Fruit fly (Drosophila melanogaster) whole organism, embryonic: ENCODE results near the gene Cyp4ac2.
A peak's percentile ranks its signal among the peaks of the same experiment; 100 is the strongest.

Experiments used
- Adf1 ChIP-seq: fragments of 200-800 bp; sonication (Bioruptor generic); IDR thresholded peaks from 2 replicates; pipeline ENCODE4 v1.3.6; 2022; ENCODE audit warnings: missing biosample characterization, missing genetic modification characterization
- Antp ChIP-seq: fragments of 200-800 bp; sonication (Bioruptor generic); optimal IDR thresholded peaks from 3 replicates; lab custom pipeline; 2016; ENCODE audit warnings: missing biosample characterization, missing genetic modification characterization
- Awh ChIP-seq: fragments of 200-800 bp; sonication (Bioruptor generic); IDR thresholded peaks from 2 replicates; pipeline ENCODE4, ENCODE4 v1.3.6; 2022; ENCODE audit warnings: missing biosample characterization, missing genetic modification characterization
- B-H2 ChIP-seq: fragments of 200-800 bp; sonication (Bioruptor generic); optimal IDR thresholded peaks from 2 replicates; lab custom pipeline; 2018; ENCODE audit warnings: missing biosample characterization, mild to moderate bottlenecking, missing genetic modification characterization
- CG1024 ChIP-seq: fragments of 200-800 bp; sonication (Bioruptor generic); IDR thresholded peaks from 2 replicates; pipeline ENCODE4 v1.3.6; 2022; ENCODE audit warnings: missing biosample characterization, missing genetic modification characterization
- CG11504 ChIP-seq: fragments of 200-800 bp; sonication (Bioruptor generic); optimal IDR thresholded peaks from 3 replicates; lab custom pipeline; 2019; ENCODE audit warnings: missing biosample characterization, mild to moderate bottlenecking, missing genetic modification characterization, moderate library complexity
- CG12219 ChIP-seq: fragments of 200-800 bp; sonication (Bioruptor generic); optimal IDR thresholded peaks from 3 replicates; lab custom pipeline; 2018; ENCODE audit warnings: missing biosample characterization, mild to moderate bottlenecking, missing genetic modification characterization
- CG12659 ChIP-seq: fragments of 200-800 bp; sonication (Bioruptor generic); optimal IDR thresholded peaks from 3 replicates; lab custom pipeline; 2017; ENCODE audit warnings: mild to moderate bottlenecking, missing biosample characterization, missing genetic modification reagents, missing genetic modification characterization
- CG1529 ChIP-seq: fragments of 200-800 bp; sonication (Bioruptor generic); optimal IDR thresholded peaks from 3 replicates; lab custom pipeline; 2018; ENCODE audit warnings: missing biosample characterization, missing genetic modification characterization
- CG17361 ChIP-seq: fragments of 200-800 bp; sonication (Bioruptor generic); IDR thresholded peaks from 3 replicates; pipeline ENCODE4 v1.3.6; 2022; ENCODE audit warnings: missing biosample characterization, missing genetic modification characterization
- CG2202 ChIP-seq: fragments of 200-800 bp; sonication (Bioruptor generic); optimal IDR thresholded peaks from 2 replicates; lab custom pipeline; 2018; ENCODE audit warnings: missing biosample characterization, mild to moderate bottlenecking, missing genetic modification characterization
- CG2875 ChIP-seq: fragments of 200-800 bp; sonication (Bioruptor generic); optimal IDR thresholded peaks from 2 replicates; lab custom pipeline; 2017; ENCODE audit warnings: missing biosample characterization, mild to moderate bottlenecking, missing genetic modification characterization, missing genetic modification reagents
- CG30431 ChIP-seq: fragments of 200-800 bp; sonication (Bioruptor generic); optimal IDR thresholded peaks from 2 replicates; lab custom pipeline; 2017; ENCODE audit warnings: missing biosample characterization, missing genetic modification characterization
- CG31441 ChIP-seq: fragments of 200-800 bp; sonication (Bioruptor generic); IDR thresholded peaks from 2 replicates; pipeline ENCODE4 v1.3.6; 2022; ENCODE audit warnings: missing biosample characterization, missing genetic modification characterization
- CG42726 ChIP-seq: fragments of 200-800 bp; sonication (Bioruptor generic); IDR thresholded peaks from 2 replicates; pipeline ENCODE4 v1.3.6; 2022; ENCODE audit warnings: missing biosample characterization, missing genetic modification characterization; ENCODE audit not compliant: partially characterized antibody
- CG4282 ChIP-seq: fragments of 200-800 bp; sonication (Bioruptor generic); optimal IDR thresholded peaks from 2 replicates; lab custom pipeline; 2016; ENCODE audit warnings: missing biosample characterization, missing genetic modification characterization
- CG4820 ChIP-seq: fragments of 200-800 bp; sonication (Bioruptor generic); optimal IDR thresholded peaks from 3 replicates; lab custom pipeline; 2016; ENCODE audit warnings: missing biosample characterization, missing genetic modification characterization
- CG7372 ChIP-seq: fragments of 200-800 bp; sonication (Bioruptor generic); IDR thresholded peaks from 2 replicates; pipeline ENCODE4 v1.3.6; 2022; ENCODE audit warnings: missing biosample characterization, missing genetic modification characterization
- CG8944 ChIP-seq: fragments of 200-800 bp; sonication (Bioruptor generic); optimal IDR thresholded peaks from 3 replicates; lab custom pipeline; 2016; ENCODE audit warnings: missing biosample characterization, missing genetic modification characterization
- CG9215 ChIP-seq: fragments of 200-800 bp; sonication (Bioruptor generic); IDR thresholded peaks from 2 replicates; pipeline ENCODE4 v1.3.6; 2022; ENCODE audit warnings: missing biosample characterization, missing genetic modification characterization
- CG9797 ChIP-seq: fragments of 200-800 bp; sonication (Bioruptor generic); optimal IDR thresholded peaks from 3 replicates; lab custom pipeline; 2018; ENCODE audit warnings: missing biosample characterization, mild to moderate bottlenecking, missing genetic modification characterization
- D ChIP-seq, 2 experiments: fragments of 200-800 bp in 1 of 2; fragments of >200 bp in 1 of 2; sonication (Bioruptor generic) in 1 of 2; optimal IDR thresholded peaks; 2 replicates in 1 of 2; 3 replicates in 1 of 2; lab custom pipeline; 2017; ENCODE audit warnings: mild to moderate bottlenecking in 1 of 2, missing biosample characterization in 1 of 2, missing genetic modification characterization in 1 of 2, missing genetic modification reagents in 1 of 2
- Dfd ChIP-seq, 2 experiments: fragments of >200 bp; optimal IDR thresholded peaks; 2 replicates each; lab custom pipeline; 2017; ENCODE audit warnings: missing biosample characterization in 2 of 2, missing genetic modification characterization in 2 of 2
- Ets65A ChIP-seq: fragments of 200-800 bp; sonication (Bioruptor generic); peaks from one replicate; lab custom pipeline; 2016; ENCODE audit warnings: missing biosample characterization, missing genetic modification characterization
- Hr3 ChIP-seq: fragments of 200-800 bp; sonication (Bioruptor generic); optimal IDR thresholded peaks from 3 replicates; lab custom pipeline; 2016; ENCODE audit warnings: missing biosample characterization, missing genetic modification characterization
- Hr78 ChIP-seq, 2 experiments: fragments of 200-800 bp in 1 of 2; fragments of >200 bp in 1 of 2; sonication (Bioruptor generic) in 1 of 2; optimal IDR thresholded peaks; 2 replicates each; lab custom pipeline; 2017 to 2019; ENCODE audit warnings: missing biosample characterization in 2 of 2, missing genetic modification characterization in 2 of 2, mild to moderate bottlenecking in 1 of 2, moderate library complexity in 1 of 2
- Pdp1 ChIP-seq, 2 experiments: fragments of 200-800 bp; sonication (Bioruptor generic); optimal IDR thresholded peaks; 3 replicates each; lab custom pipeline; 2016; ENCODE audit warnings: missing biosample characterization in 2 of 2, missing genetic modification characterization in 2 of 2, mild to moderate bottlenecking in 1 of 2, moderate library complexity in 1 of 2
- Spps ChIP-seq: fragments of 200-800 bp; sonication (Bioruptor generic); optimal IDR thresholded peaks from 2 replicates; lab custom pipeline; 2018; ENCODE audit warnings: missing biosample characterization, mild to moderate bottlenecking, missing genetic modification characterization
- ac ChIP-seq: fragments of 200-800 bp; sonication (Bioruptor generic); optimal IDR thresholded peaks from 3 replicates; lab custom pipeline; 2017; ENCODE audit warnings: missing biosample characterization, mild to moderate bottlenecking, missing genetic modification characterization
- al ChIP-seq: fragments of 200-800 bp; sonication (Bioruptor generic); IDR thresholded peaks from 2 replicates; pipeline ENCODE4 v1.3.6; 2022; ENCODE audit warnings: missing biosample characterization, missing genetic modification characterization
- ara ChIP-seq: fragments of 200-800 bp; sonication (Bioruptor generic); IDR thresholded peaks from 2 replicates; pipeline ENCODE4 v1.3.6; 2022; ENCODE audit warnings: missing biosample characterization, missing genetic modification characterization
- bsh ChIP-seq, 2 experiments: fragments of 200-800 bp; sonication (Bioruptor generic); optimal IDR thresholded peaks; 2 replicates each; lab custom pipeline; 2017 to 2018; ENCODE audit warnings: mild to moderate bottlenecking in 2 of 2, missing biosample characterization in 2 of 2, missing genetic modification characterization in 2 of 2, moderate library complexity in 1 of 2
- croc ChIP-seq: fragments of 200-800 bp; sonication (Bioruptor generic); conservative IDR thresholded peaks from 3 replicates; pipeline ENCODE4 v1.3.6; 2022; ENCODE audit warnings: missing biosample characterization, missing genetic modification characterization
- dan ChIP-seq: fragments of 200-800 bp; sonication (Bioruptor generic); IDR thresholded peaks from 2 replicates; pipeline ENCODE4 v1.3.6; 2022; ENCODE audit warnings: missing biosample characterization, missing genetic modification characterization
- dmrt11E ChIP-seq: fragments of 200-800 bp; sonication (Bioruptor generic); optimal IDR thresholded peaks from 3 replicates; lab custom pipeline; 2018; ENCODE audit warnings: missing biosample characterization, mild to moderate bottlenecking, missing genetic modification characterization, moderate library complexity
- gem ChIP-seq: fragments of 200-800 bp; sonication (Bioruptor generic); optimal IDR thresholded peaks from 2 replicates; lab custom pipeline; 2019; ENCODE audit warnings: missing biosample characterization, mild to moderate bottlenecking, missing genetic modification characterization, moderate library complexity
- kah ChIP-seq: fragments of 200-800 bp; sonication (Bioruptor generic); optimal IDR thresholded peaks from 2 replicates; lab custom pipeline; 2018; ENCODE audit warnings: missing biosample characterization, mild to moderate bottlenecking, missing genetic modification characterization
- lola ChIP-seq, 3 experiments: fragments of >200 bp in 2 of 3; fragments of 200-800 bp in 1 of 3; sonication (Bioruptor generic) in 1 of 3; optimal IDR thresholded peaks; 2 replicates each; lab custom pipeline; 2017 to 2019; ENCODE audit warnings: missing biosample characterization in 3 of 3, missing genetic modification characterization in 3 of 3, mild to moderate bottlenecking in 1 of 3, moderate library complexity in 1 of 3
- lov ChIP-seq, 2 experiments: fragments of 200-800 bp in 1 of 2; fragments of >200 bp in 1 of 2; sonication (Bioruptor generic) in 1 of 2; IDR thresholded peaks in 1 of 2; optimal IDR thresholded peaks in 1 of 2; 2 replicates in 1 of 2; 3 replicates in 1 of 2; pipeline versions ENCODE4 v1.3.6 to Lab custom; 2017 to 2022; ENCODE audit warnings: missing biosample characterization in 1 of 2, missing genetic modification characterization in 1 of 2
- mam ChIP-seq: fragments of 200-800 bp; sonication (Bioruptor generic); optimal IDR thresholded peaks from 3 replicates; lab custom pipeline; 2016; ENCODE audit warnings: missing biosample characterization, missing genetic modification characterization
- org-1 ChIP-seq: fragments of 200-800 bp; sonication (Bioruptor generic); optimal IDR thresholded peaks from 2 replicates; lab custom pipeline; 2017; ENCODE audit warnings: missing biosample characterization, missing genetic modification characterization
- phol ChIP-seq: fragments of 200-800 bp; sonication (Bioruptor generic); optimal IDR thresholded peaks from 3 replicates; lab custom pipeline; 2018; ENCODE audit warnings: missing biosample characterization, mild to moderate bottlenecking, missing genetic modification characterization, moderate library complexity
- pnt ChIP-seq: fragments of 200-800 bp; sonication (Bioruptor generic); optimal IDR thresholded peaks from 3 replicates; lab custom pipeline; 2016; ENCODE audit warnings: missing biosample characterization, missing genetic modification characterization
- run ChIP-seq: fragments of 200-800 bp; sonication (Bioruptor generic); optimal IDR thresholded peaks from 3 replicates; lab custom pipeline; 2018; ENCODE audit warnings: missing biosample characterization, mild to moderate bottlenecking, missing genetic modification characterization
- shn ChIP-seq: fragments of 200-800 bp; sonication (Bioruptor generic); optimal IDR thresholded peaks from 3 replicates; lab custom pipeline; 2016; ENCODE audit warnings: missing biosample characterization, missing genetic modification characterization
- sr ChIP-seq: fragments of 200-800 bp; sonication (Bioruptor generic); IDR thresholded peaks from 3 replicates; pipeline ENCODE4 v1.3.6; 2022; ENCODE audit warnings: missing biosample characterization, missing genetic modification characterization
- tin ChIP-seq: fragments of 200-800 bp; sonication (Bioruptor generic); optimal IDR thresholded peaks from 3 replicates; lab custom pipeline; 2016; ENCODE audit warnings: missing biosample characterization, missing genetic modification characterization
- usp ChIP-seq: fragments of >200 bp; optimal IDR thresholded peaks from 2 replicates; lab custom pipeline; 2017; ENCODE audit warnings: missing biosample characterization, missing genetic modification characterization

The Cyp4ac2 gene

DNA sequence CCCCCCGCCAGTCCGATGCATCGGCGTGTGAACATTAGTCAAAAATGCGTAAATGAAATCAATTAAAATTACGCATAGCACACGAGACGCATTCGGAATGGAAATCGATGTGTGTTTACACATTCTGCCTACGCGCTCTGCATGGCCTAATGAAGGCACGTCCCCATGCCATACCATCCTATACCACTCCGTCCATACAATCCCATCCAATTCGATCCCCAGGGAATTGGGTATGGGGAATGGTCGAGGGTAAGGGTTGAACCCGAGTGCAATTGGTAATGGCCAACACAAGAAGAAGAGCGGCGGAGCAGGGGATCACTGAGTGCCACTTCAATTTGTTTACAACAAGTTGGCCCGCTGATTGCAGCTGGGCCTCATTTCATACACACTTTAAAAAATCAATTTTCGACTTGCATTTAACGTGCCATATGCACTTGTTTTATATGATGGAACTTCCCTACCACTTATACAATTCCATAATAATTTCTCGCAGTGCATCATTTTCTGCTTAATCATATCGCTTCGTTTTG lies 20.8 kb upstream of the Cyp4ac2 start (continued):
- TF ChIP-seq CG4282 (GFP tag; lab: Kevin White, UChicago) (peak; percentile 2), dmrt11E (tag; lab: Kevin White, UChicago) (peak; percentile 68), run (no peak), B-H2 (GFP tag; lab: Kevin White, UChicago) (no peak), CG31441 (GFP tag; lab: Robert Waterston, UW) (peak; percentile 41; the same call in 1 of the 2 replicates), ac (GFP tag; lab: Kevin White, UChicago) (peak; percentile 57), ara (peak; percentile 33; the same call in 1 of the 2 replicates), phol (tag; lab: Kevin White, UChicago) (peak; percentile 43), CG42726 (GFP tag; lab: Robert Waterston, UW) (no peak), CG12219 (GFP tag; lab: Kevin White, UChicago) (peak; percentile 29), Hr78 (GFP tag; optimal IDR thresholded peaks at IDR 0.05; lab: Kevin White, UChicago) (peak in 1 of 2 experiments; percentile 17), Ets65A (GFP tag; lab: Kevin White, UChicago) (peak; percentile 94), lov (optimal IDR thresholded peaks at IDR 0.05; lab: Kevin White, UChicago) (no peak), lov (GFP tag; IDR thresholded peaks at IDR 0.05; lab: Robert Waterston, UW) (0 out of 3 replicates have a peak, but pooled peaks have one; percentile 43), CG11504 (peak; percentile 56), Adf1 (no peak), croc (0 out of 3 replicates have a peak, but pooled peaks have one; percentile 16), gem (tag; lab: Kevin White, UChicago) (peak; percentile 64), CG9797 (GFP tag; lab: Kevin White, UChicago) (no peak), CG2875 (GFP tag; lab: Kevin White, UChicago) (peak; percentile 19), sr (GFP tag; lab: Robert Waterston, UW) (0 out of 3 replicates have a peak, but pooled peaks have one; percentile 40), Spps (tag; lab: Kevin White, UChicago) (no peak), bsh (GFP tag; optimal IDR thresholded peaks at IDR 0.05; lab: Kevin White, UChicago) (peak in 1 of 2 experiments; percentile 69), CG1529 (peak; percentile 23), D (optimal IDR thresholded peaks at IDR 0.05; lab: Kevin White, UChicago) (no peak), D (GFP tag; optimal IDR thresholded peaks at IDR 0.05; lab: Kevin White, UChicago) (peak; percentile 44), mam (no peak), CG9215 (GFP tag; lab: Robert Waterston, UW) (no peak), usp (GFP tag; lab: Kevin White, UChicago) (no peak), CG7372 (no peak), pnt (GFP tag; lab: Kevin White, UChicago) (peak; percentile 54), org-1 (GFP tag; lab: Kevin White, UChicago) (peak; percentile 12), CG1024 (0 out of 2 replicates have a peak, but pooled peaks have one; percentile 30), Antp (peak; percentile 7), lola (GFP tag; optimal IDR thresholded peaks at IDR 0.05; lab: Kevin White, UChicago) (peak in 1 of 3 experiments; percentile 58), al (no peak), Awh (GFP tag; lab: Robert Waterston, UW) (0 out of 2 replicates have a peak, but pooled peaks have one; percentile 18), CG4820 (peak; percentile 46), Pdp1 (GFP tag; optimal IDR thresholded peaks at IDR 0.05; lab: Kevin White, UChicago) (peak in 1 of 2 experiments; percentile 11), CG30431 (peak; percentile 7), kah (GFP tag; lab: Kevin White, UChicago) (peak; percentile 42), CG8944 (GFP tag; lab: Kevin White, UChicago) (peak; percentile 30), CG12659 (GFP tag; lab: Kevin White, UChicago) (peak; percentile 6), shn (GFP tag; lab: Kevin White, UChicago) (no peak), dan (GFP tag; lab: Robert Waterston, UW) (no peak), CG2202 (tag; lab: Kevin White, UChicago) (peak; percentile 28), Dfd (GFP tag; optimal IDR thresholded peaks at IDR 0.05; lab: Kevin White, UChicago) (no peak), CG17361 (GFP tag; lab: Robert Waterston, UW) (peak; percentile 57; the same call in 2 of the 3 replicates), tin (GFP tag; lab: Kevin White, UChicago) (peak; percentile 46), Hr3 (GFP tag; lab: Kevin White, UChicago) (peak; percentile 26)
